Fruit fly (Drosophila melanogaster): Measurements from ENCODE around the gene obst-H.
A peak's percentile ranks its signal among the peaks of the same experiment; 100 is the strongest.

obst-H gene

dm6 chr3L:15537916-15538581 lies 9.0 kb upstream of the obst-H start (continued):
- TF ChIP-seq dmrt11E (tag; optimal IDR thresholded peaks at IDR 0.05) (peak; percentile 79), Hmr (GFP tag; optimal IDR thresholded peaks at IDR 0.05) (peak; percentile 73), NfI (GFP tag; optimal IDR thresholded peaks at IDR 0.05) (peak; percentile 32), pho (GFP tag; optimal IDR thresholded peaks at IDR 0.05) (no peak), gt (GFP tag; IDR thresholded peaks at IDR 0.05) (no peak), D (optimal IDR thresholded peaks at IDR 0.05) (no peak), D (GFP tag; optimal IDR thresholded peaks at IDR 0.05) (peak; percentile 64), mirr (GFP tag; optimal IDR thresholded peaks at IDR 0.05) (no peak), CG31388 (GFP tag; optimal IDR thresholded peaks at IDR 0.05) (no peak), Eip74EF (GFP tag; optimal IDR thresholded peaks at IDR 0.05) (peak in 1 of 2 experiments; percentile 78), CG4328 (GFP tag; optimal IDR thresholded peaks at IDR 0.05) (no peak), yki (optimal IDR thresholded peaks at IDR 0.05) (no peak), Hr39 (optimal IDR thresholded peaks at IDR 0.05) (no peak), CG12155 (GFP tag; optimal IDR thresholded peaks at IDR 0.05) (peak; percentile 54), Hmx (GFP tag; optimal IDR thresholded peaks at IDR 0.05) (peak; percentile 49), CG6765 (GFP tag; optimal IDR thresholded peaks at IDR 0.05) (no peak), CG1529 (GFP tag; optimal IDR thresholded peaks at IDR 0.05) (peak; percentile 58), Nf-YB (GFP tag; optimal IDR thresholded peaks at IDR 0.05) (peak; percentile 53), odd (GFP tag; optimal IDR thresholded peaks at IDR 0.05) (peak; percentile 65), Sox100B (GFP tag; optimal IDR thresholded peaks at IDR 0.05) (peak; percentile 75), insv (GFP tag; optimal IDR thresholded peaks at IDR 0.05) (no peak), C15 (GFP tag; IDR thresholded peaks at IDR 0.05) (no peak), Dll (GFP tag; IDR thresholded peaks at IDR 0.05; ENCODE audit: partially characterized antibody) (no peak), ERR (GFP tag; optimal IDR thresholded peaks at IDR 0.05) (no peak), pros (GFP tag; optimal IDR thresholded peaks at IDR 0.05) (no peak), Dad (GFP tag; optimal IDR thresholded peaks at IDR 0.05) (no peak), sisA (GFP tag; IDR thresholded peaks at IDR 0.05) (no peak; the same call in none of the 2 replicates), usp (GFP tag; optimal IDR thresholded peaks at IDR 0.05) (no peak), scrt (GFP tag; optimal IDR thresholded peaks at IDR 0.05) (peak; percentile 49), sug (tag; optimal IDR thresholded peaks at IDR 0.05) (no peak), Xbp1 (GFP tag; optimal IDR thresholded peaks at IDR 0.05) (peak; percentile 63), CG30431 (GFP tag; optimal IDR thresholded peaks at IDR 0.05) (peak; percentile 29), Poxn (GFP tag; IDR thresholded peaks at IDR 0.05) (no peak), wor (GFP tag; IDR thresholded peaks at IDR 0.05) (no peak), CG3726 (GFP tag; IDR thresholded peaks at IDR 0.05) (no peak), Sox102F (GFP tag; optimal IDR thresholded peaks at IDR 0.05) (peak; percentile 83), tll (GFP tag; optimal IDR thresholded peaks at IDR 0.05) (peak in 1 of 2 experiments; percentile 77), CG11456 (GFP tag; IDR thresholded peaks at IDR 0.05) (no peak), crol (GFP tag; IDR thresholded peaks at IDR 0.05) (no peak), pum (GFP tag; optimal IDR thresholded peaks at IDR 0.05) (peak; percentile 46), peb (GFP tag; IDR thresholded peaks at IDR 0.05) (no peak), CG7357 (GFP tag; IDR thresholded peaks at IDR 0.05) (peak; percentile 47; the same call in 1 of the 3 replicates), btn (GFP tag; optimal IDR thresholded peaks at IDR 0.05) (peak; percentile 1), CG8765 (GFP tag; IDR thresholded peaks at IDR 0.05) (no peak), fd96Cb (tag; optimal IDR thresholded peaks at IDR 0.05) (peak; percentile 72), Bteb2 (GFP tag; optimal IDR thresholded peaks at IDR 0.05) (peak; percentile 46), Fer3 (tag; optimal IDR thresholded peaks at IDR 0.05) (peak; percentile 54), CG17612 (GFP tag; IDR thresholded peaks at IDR 0.05) (no peak), croc (GFP tag; conservative IDR thresholded peaks at IDR 0.05) (peak; percentile 21; the same call in 1 of the 3 replicates), Ravus (GFP tag; IDR thresholded peaks at IDR 0.05) (no peak), CG32532 (GFP tag; IDR thresholded peaks at IDR 0.05) (no peak; the same call in 1 of the 2 replicates)

All from whole organism, embryonic.